Worm (Caenorhabditis elegans) whole organism, L1 larva: ENCODE measurements around the gene grd-7.

Experiments used
- aha-1 ChIP-seq: fragments of 150-350 bp; optimal IDR thresholded peaks from 2 replicates; lab custom pipeline; 2014; ENCODE audit warnings: missing biosample characterization, missing genetic modification characterization
- nhr-47 ChIP-seq: sonication (generic microtip); optimal IDR thresholded peaks from 2 replicates; lab custom pipeline; 2016; ENCODE audit warnings: mild to moderate bottlenecking, missing genetic modification characterization, moderate library complexity, missing compliant biosample characterization
- nhr-76 ChIP-seq: sonication (generic microtip); optimal IDR thresholded peaks from 2 replicates; lab custom pipeline; 2017; ENCODE audit warnings: missing biosample characterization, missing genetic modification characterization
- unc-62 ChIP-seq: fragments of 150-350 bp; optimal IDR thresholded peaks from 2 replicates; lab custom pipeline; 2014; ENCODE audit warnings: missing biosample characterization, missing genetic modification reagents, missing genetic modification characterization

- TF ChIP-seq nhr-47 (peak; percentile 26), unc-62 (GFP tag; lab: Kevin White, UChicago) (no peak), aha-1 (tag; lab: Kevin White, UChicago) (no peak), nhr-76 (tag; lab: Kevin White, UChicago) (no peak)
These were observed 39.0 kb downstream of the grd-7 start for ce11 chrX:7230321-7230720.
